Fruit fly (Drosophila melanogaster): ENCODE results near the gene emei.

Gene emei

dm6 chr3L:11064689-11065088 is 44.8 kb upstream of the emei start, which contains the start of the genes CG32075, CG45101 and SuUR (continued):
- TF ChIP-seq CG16815 (GFP tag; optimal IDR thresholded peaks at IDR 0.05) (peak; percentile 80), CG2712 (tag; optimal IDR thresholded peaks at IDR 0.05) (peak; percentile 91), MESR4 (GFP tag; optimal IDR thresholded peaks at IDR 0.05) (peak; percentile 57), CG1233 (GFP tag; optimal IDR thresholded peaks at IDR 0.05) (peak; percentile 68), pum (GFP tag; optimal IDR thresholded peaks at IDR 0.05) (peak; percentile 87), klu (GFP tag; IDR thresholded peaks at IDR 0.05) (peak; percentile 80), pros (GFP tag; optimal IDR thresholded peaks at IDR 0.05) (no peak), btn (GFP tag; optimal IDR thresholded peaks at IDR 0.05) (no peak), Bdp1 (GFP tag; optimal IDR thresholded peaks at IDR 0.05) (peak; percentile 79), lab (GFP tag; optimal IDR thresholded peaks at IDR 0.05) (peak; percentile 81), CG8089 (GFP tag; optimal IDR thresholded peaks at IDR 0.05) (peak; percentile 75), CG6654 (GFP tag; optimal IDR thresholded peaks at IDR 0.05) (no peak), gem (tag; optimal IDR thresholded peaks at IDR 0.05) (peak; percentile 92), CG13123 (GFP tag; optimal IDR thresholded peaks at IDR 0.05) (peak; percentile 82), ranshi (GFP tag; IDR thresholded peaks at IDR 0.05) (peak; percentile 86), Opbp (GFP tag; IDR thresholded peaks at IDR 0.05; ENCODE audit: partially characterized antibody) (no peak), pho (GFP tag; optimal IDR thresholded peaks at IDR 0.05) (peak; percentile 93), CG15011 (GFP tag; optimal IDR thresholded peaks at IDR 0.05) (peak; percentile 39), CG13296 (GFP tag; optimal IDR thresholded peaks at IDR 0.05) (peak; percentile 79), cad (GFP tag; optimal IDR thresholded peaks at IDR 0.05) (no peak), scrt (GFP tag; optimal IDR thresholded peaks at IDR 0.05) (peak; percentile 60), cas (GFP tag; IDR thresholded peaks at IDR 0.05) (peak; percentile 62), sna (GFP tag; IDR thresholded peaks at IDR 0.05; ENCODE audit: partially characterized antibody) (no peak), CG10209 (GFP tag; optimal IDR thresholded peaks at IDR 0.05) (peak; percentile 85), Trl (optimal IDR thresholded peaks at IDR 0.05) (no peak), Trl (GFP tag; optimal IDR thresholded peaks at IDR 0.05) (peak; percentile 93), C15 (GFP tag; IDR thresholded peaks at IDR 0.05) (peak; percentile 86), CG3995 (GFP tag; optimal IDR thresholded peaks at IDR 0.05) (peak; percentile 76), Xbp1 (GFP tag; optimal IDR thresholded peaks at IDR 0.05) (peak; percentile 93), usp (GFP tag; optimal IDR thresholded peaks at IDR 0.05) (no peak), ATbp (GFP tag; optimal IDR thresholded peaks at IDR 0.05) (peak; percentile 60), HmgZ (tag; optimal IDR thresholded peaks at IDR 0.05) (peak; percentile 92), Hmr (GFP tag; optimal IDR thresholded peaks at IDR 0.05) (peak; percentile 82), CG11093 (GFP tag; IDR thresholded peaks at IDR 0.05) (peak; percentile 73; the same call in 2 of the 3 replicates), slbo (GFP tag; IDR thresholded peaks at IDR 0.05) (peak; percentile 94), CG3281 (GFP tag; optimal IDR thresholded peaks at IDR 0.05) (peak; percentile 72), CG7357 (GFP tag; IDR thresholded peaks at IDR 0.05) (peak; percentile 64; the same call in 1 of the 3 replicates), CG7928 (GFP tag; optimal IDR thresholded peaks at IDR 0.05) (peak; percentile 41), Atf6 (GFP tag; IDR thresholded peaks at IDR 0.05) (peak; percentile 86), CG14014 (GFP tag; IDR thresholded peaks at IDR 0.05) (peak; percentile 87), CG9876 (GFP tag; optimal IDR thresholded peaks at IDR 0.05) (peak; percentile 85), CG2199 (GFP tag; IDR thresholded peaks at IDR 0.05) (peak; percentile 56; the same call in 1 of the 3 replicates), vfl (GFP tag; optimal IDR thresholded peaks at IDR 0.05) (peak; percentile 86), CG4282 (GFP tag; optimal IDR thresholded peaks at IDR 0.05) (peak; percentile 74), Mrtf (GFP tag; IDR thresholded peaks at IDR 0.05) (peak; percentile 70; the same call in 1 of the 3 replicates), CG3065 (GFP tag; optimal IDR thresholded peaks at IDR 0.05) (peak; percentile 83), Oaz (GFP tag; IDR thresholded peaks at IDR 0.05) (peak; percentile 74), Optix (GFP tag; IDR thresholded peaks at IDR 0.05) (peak; percentile 70), pzg (GFP tag; optimal IDR thresholded peaks at IDR 0.05) (peak; percentile 75), CG10366 (GFP tag; IDR thresholded peaks at IDR 0.05) (peak; percentile 89), CG9215 (GFP tag; IDR thresholded peaks at IDR 0.05) (peak; percentile 82), CG12071 (GFP tag; optimal IDR thresholded peaks at IDR 0.05) (peak; percentile 15)
